Fruit fly (Drosophila melanogaster) whole organism, prepupa: ENCODE measurements around the gene CG15544.
A peak's percentile ranks its signal among the peaks of the same experiment; 100 is the strongest.

Source experiments
- Blimp-1 ChIP-seq: fragments of 200-800 bp; sonication (Bioruptor generic); optimal IDR thresholded peaks from 3 replicates; lab custom pipeline; 2017; ENCODE audit warnings: missing biosample characterization, missing genetic modification characterization, mild to moderate bottlenecking, moderate library complexity, missing genetic modification reagents
- CG10631 ChIP-seq: fragments of 200-800 bp; sonication (Bioruptor generic); optimal IDR thresholded peaks from 2 replicates; lab custom pipeline; 2016; ENCODE audit warnings: missing biosample characterization, missing genetic modification characterization
- CG10669 ChIP-seq: fragments of 200-800 bp; sonication (Bioruptor generic); optimal IDR thresholded peaks from 3 replicates; lab custom pipeline; 2018; ENCODE audit warnings: missing biosample characterization, mild to moderate bottlenecking, missing genetic modification characterization, moderate library complexity
- CG32006 ChIP-seq: fragments of 200-800 bp; sonication (Bioruptor generic); optimal IDR thresholded peaks from 3 replicates; lab custom pipeline; 2017; ENCODE audit warnings: missing biosample characterization, mild to moderate bottlenecking, missing genetic modification characterization
- CG34406 ChIP-seq: fragments of 200-800 bp; sonication (Bioruptor generic); optimal IDR thresholded peaks from 3 replicates; lab custom pipeline; 2016; ENCODE audit warnings: missing biosample characterization, missing genetic modification characterization
- CG4318 ChIP-seq: fragments of 200-800 bp; sonication (Bioruptor generic); optimal IDR thresholded peaks from 3 replicates; lab custom pipeline; 2017; ENCODE audit warnings: missing biosample characterization, mild to moderate bottlenecking, missing genetic modification characterization
- CG7368 ChIP-seq: fragments of 200-800 bp; sonication (Bioruptor generic); optimal IDR thresholded peaks from 3 replicates; lab custom pipeline; 2016; ENCODE audit warnings: missing biosample characterization, missing genetic modification characterization
- Ets96B ChIP-seq: fragments of 200-800 bp; optimal IDR thresholded peaks from 2 replicates; lab custom pipeline; 2019; ENCODE audit warnings: missing biosample characterization, mild to moderate bottlenecking, missing genetic modification characterization, moderate library complexity
- Hr39 ChIP-seq: fragments of 200-800 bp; sonication (Bioruptor generic); optimal IDR thresholded peaks from 2 replicates; lab custom pipeline; 2016; ENCODE audit warnings: missing biosample characterization, missing genetic modification characterization
- dac ChIP-seq: fragments of 200-800 bp; sonication (Bioruptor generic); optimal IDR thresholded peaks from 2 replicates; lab custom pipeline; 2017; ENCODE audit warnings: missing biosample characterization, mild to moderate bottlenecking, missing genetic modification characterization
- fd59A ChIP-seq: fragments of 200-800 bp; sonication (Bioruptor generic); optimal IDR thresholded peaks from 2 replicates; lab custom pipeline; 2017; ENCODE audit warnings: missing biosample characterization, mild to moderate bottlenecking, missing genetic modification characterization, missing genetic modification reagents
- pdm3 ChIP-seq: fragments of 200-800 bp; sonication (Bioruptor generic); optimal IDR thresholded peaks from 3 replicates; lab custom pipeline; 2016; ENCODE audit warnings: missing biosample characterization, missing genetic modification characterization

DNA sequence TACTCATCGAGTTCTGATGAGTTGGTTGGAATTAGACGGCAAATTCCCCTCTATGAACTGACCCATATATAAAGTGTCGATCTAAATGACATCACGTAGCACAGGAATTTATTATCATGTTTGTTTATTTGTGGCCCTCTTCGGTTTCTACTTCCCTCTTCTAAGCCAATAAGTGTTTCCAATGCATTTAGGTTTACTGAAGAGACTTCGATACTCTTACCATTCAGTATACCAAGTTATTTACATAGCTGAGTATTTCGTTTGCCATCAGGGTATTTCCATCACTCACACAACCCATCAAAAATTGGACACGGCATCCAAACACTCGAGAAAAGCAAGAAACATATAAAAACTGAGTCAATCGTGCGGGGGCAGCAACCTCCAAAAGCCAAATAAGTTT is 11.4 kb upstream of the CG15544 start:
- no peak for TF ChIP-seq CG4318 (GFP tag; lab: Kevin White, UChicago)
- TF ChIP-seq CG10669, result no peak
- no peak for TF ChIP-seq Hr39 (GFP tag; lab: Kevin White, UChicago)
- TF ChIP-seq CG32006 (GFP tag; lab: Kevin White, UChicago), result peak; percentile 6
- TF ChIP-seq CG10631 (GFP tag; lab: Kevin White, UChicago), result no peak
- no peak for TF ChIP-seq pdm3 (GFP tag; lab: Kevin White, UChicago)
- TF ChIP-seq dac (GFP tag; lab: Kevin White, UChicago), result no peak
- no peak for TF ChIP-seq fd59A (GFP tag; lab: Kevin White, UChicago)
- no peak for TF ChIP-seq CG7368
- TF ChIP-seq CG34406 (GFP tag; lab: Kevin White, UChicago), result no peak
- no peak for TF ChIP-seq Blimp-1
- TF ChIP-seq Ets96B (tag; lab: Kevin White, UChicago), result no peak
